Fruit fly (Drosophila melanogaster): ENCODE results near the gene Cpr64Ac.

DNA sequence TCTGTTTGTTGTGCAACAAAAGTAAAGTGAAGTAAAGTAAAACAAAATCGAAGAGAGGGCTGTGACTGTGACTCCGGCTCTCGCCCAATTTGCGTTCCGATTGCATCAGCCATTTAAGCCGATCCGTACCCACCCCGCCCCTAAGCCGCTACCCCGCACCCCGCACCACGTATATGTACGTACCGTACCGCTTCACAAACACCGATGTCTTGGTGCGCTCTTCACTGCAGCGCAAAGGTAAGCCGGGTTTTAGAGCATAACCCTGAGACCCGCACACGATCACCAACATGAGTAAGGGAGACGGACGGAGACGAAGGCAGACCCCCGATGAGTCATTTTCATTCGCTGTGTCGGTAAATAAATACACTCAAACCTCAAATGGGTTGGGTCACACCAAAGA lies 19.5 kb upstream of the Cpr64Ac start:
- TF ChIP-seq Eip78C (GFP tag) (no peak), lz (GFP tag; optimal IDR thresholded peaks at IDR 0.05) (no peak), Hr39 (GFP tag; optimal IDR thresholded peaks at IDR 0.05) (no peak), CG6808 (GFP tag; optimal IDR thresholded peaks at IDR 0.05) (no peak), topi (GFP tag; optimal IDR thresholded peaks at IDR 0.05) (no peak), cyc (GFP tag; optimal IDR thresholded peaks at IDR 0.05) (no peak), Blimp-1 (GFP tag; optimal IDR thresholded peaks at IDR 0.05) (no peak), Eip93F (GFP tag; optimal IDR thresholded peaks at IDR 0.05) (no peak), CG11902 (GFP tag; optimal IDR thresholded peaks at IDR 0.05) (no peak), CG31627 (GFP tag; optimal IDR thresholded peaks at IDR 0.05) (no peak)
